Worm (Caenorhabditis elegans) whole organism, late embryonic: ENCODE data around the gene K02D10.4.

Source experiments
- C08G9.2 ChIP-seq: sonication (generic microtip); optimal IDR thresholded peaks from 2 replicates; lab custom pipeline; 2016; ENCODE audit warnings: mild to moderate bottlenecking, missing genetic modification characterization, moderate library complexity, missing compliant biosample characterization
- C38D4.7 ChIP-seq: fragments of 200-800 bp; sonication (Bioruptor generic); optimal IDR thresholded peaks from 2 replicates; lab custom pipeline; 2018; ENCODE audit warnings: mild to moderate bottlenecking, missing genetic modification characterization, moderate library complexity, missing compliant biosample characterization
- F13H6.1 ChIP-seq: sonication (generic microtip); optimal IDR thresholded peaks from 2 replicates; lab custom pipeline; 2016; ENCODE audit warnings: missing genetic modification characterization, missing compliant biosample characterization
- K09A11.1 ChIP-seq: sonication (generic microtip); optimal IDR thresholded peaks from 2 replicates; lab custom pipeline; 2017; ENCODE audit warnings: antibody characterized with exemption, mild to moderate bottlenecking, missing genetic modification characterization, missing compliant biosample characterization; ENCODE audit not compliant: insufficient read depth
- T23F11.4 ChIP-seq: fragments of 200-800 bp; sonication (Bioruptor generic); optimal IDR thresholded peaks from 2 replicates; lab custom pipeline; 2018; ENCODE audit warnings: mild to moderate bottlenecking, missing genetic modification characterization, missing compliant biosample characterization
- ama-1 ChIP-seq: fragments of 150-350 bp; optimal IDR thresholded peaks from 2 replicates; lab custom pipeline; 2014
- ceh-14 ChIP-seq: sonication (generic microtip); optimal IDR thresholded peaks from 2 replicates; lab custom pipeline; 2016; ENCODE audit warnings: missing genotype, missing genetic modification characterization, missing compliant biosample characterization
- ceh-18 ChIP-seq: sonication (generic microtip); optimal IDR thresholded peaks from 2 replicates; lab custom pipeline; 2016; ENCODE audit warnings: missing genetic modification characterization, missing compliant biosample characterization
- ceh-19 ChIP-seq: fragments of 200-800 bp; sonication (Bioruptor generic); optimal IDR thresholded peaks from 2 replicates; lab custom pipeline; 2018; ENCODE audit warnings: mild to moderate bottlenecking, missing genetic modification characterization, missing compliant biosample characterization
- ceh-2 ChIP-seq: sonication (generic microtip); optimal IDR thresholded peaks from 2 replicates; lab custom pipeline; 2016; ENCODE audit warnings: missing genotype, missing genetic modification characterization, missing compliant biosample characterization
- ceh-22 ChIP-seq: sonication (generic microtip); optimal IDR thresholded peaks from 2 replicates; lab custom pipeline; 2017; ENCODE audit warnings: missing biosample characterization, missing genetic modification characterization
- ceh-24 ChIP-seq: sonication (generic microtip); optimal IDR thresholded peaks from 2 replicates; lab custom pipeline; 2016; ENCODE audit warnings: mild to moderate bottlenecking, missing genetic modification characterization, missing compliant biosample characterization
- ceh-30 ChIP-seq: fragments of 150-350 bp; optimal IDR thresholded peaks from 2 replicates; lab custom pipeline; 2014; ENCODE audit warnings: missing biosample characterization, missing genetic modification characterization
- ceh-31 ChIP-seq: sonication (generic microtip); optimal IDR thresholded peaks from 2 replicates; lab custom pipeline; 2016; ENCODE audit warnings: missing genetic modification characterization, missing compliant biosample characterization
- ceh-9 ChIP-seq: sonication (generic microtip); optimal IDR thresholded peaks from 2 replicates; lab custom pipeline; 2016; ENCODE audit warnings: mild to moderate bottlenecking, missing genetic modification characterization, inconsistent platforms, missing compliant biosample characterization
- dve-1 ChIP-seq: sonication (generic microtip); optimal IDR thresholded peaks from 2 replicates; lab custom pipeline; 2017; ENCODE audit warnings: antibody characterized with exemption, mild to moderate bottlenecking, missing genetic modification characterization, missing compliant biosample characterization
- elt-2 ChIP-seq: sonication (generic microtip); optimal IDR thresholded peaks from 2 replicates; lab custom pipeline; 2016; ENCODE audit warnings: missing genetic modification reagents, missing genetic modification characterization, missing compliant biosample characterization
- eyg-1 ChIP-seq: sonication (generic microtip); optimal IDR thresholded peaks from 2 replicates; lab custom pipeline; 2016; ENCODE audit warnings: missing genotype, missing genetic modification characterization, missing compliant biosample characterization
- fax-1 ChIP-seq: sonication (generic microtip); optimal IDR thresholded peaks from 2 replicates; lab custom pipeline; 2016; ENCODE audit warnings: missing genotype, missing genetic modification characterization, missing compliant biosample characterization
- fkh-10 ChIP-seq: fragments of 150-350 bp; optimal IDR thresholded peaks from 2 replicates; lab custom pipeline; 2014; ENCODE audit warnings: missing biosample characterization, missing genetic modification reagents, missing genetic modification characterization
- fkh-6 ChIP-seq: sonication (generic microtip); optimal IDR thresholded peaks from 2 replicates; lab custom pipeline; 2016; ENCODE audit warnings: missing genetic modification characterization, missing compliant biosample characterization
- gmeb-2 ChIP-seq: sonication (generic microtip); optimal IDR thresholded peaks from 2 replicates; lab custom pipeline; 2016; ENCODE audit warnings: missing genetic modification characterization, inconsistent platforms, missing compliant biosample characterization
- hlh-30 ChIP-seq: sonication (generic microtip); optimal IDR thresholded peaks from 2 replicates; lab custom pipeline; 2017; ENCODE audit warnings: antibody characterized with exemption, missing genetic modification characterization, missing compliant biosample characterization; ENCODE audit not compliant: insufficient read depth
- hlh-6 ChIP-seq: sonication (generic microtip); optimal IDR thresholded peaks from 2 replicates; lab custom pipeline; 2016; ENCODE audit warnings: missing genotype, missing genetic modification characterization, missing compliant biosample characterization
- hlh-8 ChIP-seq: sonication (generic microtip); optimal IDR thresholded peaks from 2 replicates; lab custom pipeline; 2016; ENCODE audit warnings: missing genotype, missing genetic modification characterization, missing compliant biosample characterization
- lim-6 ChIP-seq: sonication (generic microtip); optimal IDR thresholded peaks from 2 replicates; lab custom pipeline; 2016; ENCODE audit warnings: missing genetic modification characterization, missing compliant biosample characterization
- lin-11 ChIP-seq: fragments of 200-800 bp; sonication (Bioruptor generic); optimal IDR thresholded peaks from 2 replicates; lab custom pipeline; 2018; ENCODE audit warnings: mild to moderate bottlenecking, missing genetic modification characterization, missing compliant biosample characterization
- mec-3 ChIP-seq: sonication (generic microtip); optimal IDR thresholded peaks from 2 replicates; lab custom pipeline; 2016; ENCODE audit warnings: borderline replicate concordance, missing genetic modification characterization, missing compliant biosample characterization
- nfya-1 ChIP-seq: sonication (generic microtip); optimal IDR thresholded peaks from 2 replicates; lab custom pipeline; 2017; ENCODE audit warnings: missing genetic modification characterization, mild to moderate bottlenecking, missing compliant biosample characterization, antibody characterized with exemption, moderate library complexity
- nhr-232 ChIP-seq: sonication (generic microtip); optimal IDR thresholded peaks from 2 replicates; lab custom pipeline; 2016; ENCODE audit warnings: missing genetic modification characterization, missing compliant biosample characterization
- npax-4 ChIP-seq: sonication (generic microtip); optimal IDR thresholded peaks from 2 replicates; lab custom pipeline; 2016; ENCODE audit warnings: missing genetic modification characterization, missing compliant biosample characterization
- pag-3 ChIP-seq: sonication (generic microtip); optimal IDR thresholded peaks from 2 replicates; lab custom pipeline; 2016; ENCODE audit warnings: missing compliant biosample characterization, missing genetic modification characterization, borderline replicate concordance
- pat-9 ChIP-seq: fragments of 200-800 bp; sonication (Bioruptor generic); optimal IDR thresholded peaks from 2 replicates; lab custom pipeline; 2018; ENCODE audit warnings: mild to moderate bottlenecking, missing genetic modification characterization, moderate library complexity, missing compliant biosample characterization
- pax-1 ChIP-seq: fragments of 150-350 bp; optimal IDR thresholded peaks from 2 replicates; lab custom pipeline; 2014; ENCODE audit warnings: missing biosample characterization, missing genetic modification characterization
- pha-2 ChIP-seq: sonication (generic microtip); optimal IDR thresholded peaks from 2 replicates; lab custom pipeline; 2017; ENCODE audit warnings: mild to moderate bottlenecking, missing genetic modification characterization, missing compliant biosample characterization
- pros-1 ChIP-seq: fragments of 150-350 bp; optimal IDR thresholded peaks from 2 replicates; lab custom pipeline; 2014; ENCODE audit warnings: missing biosample characterization, missing genetic modification reagents, missing genetic modification characterization
- ref-2 ChIP-seq: sonication (generic microtip); optimal IDR thresholded peaks from 2 replicates; lab custom pipeline; 2016; ENCODE audit warnings: missing genetic modification characterization, missing compliant biosample characterization
- rnt-1 ChIP-seq: sonication (generic microtip); optimal IDR thresholded peaks from 2 replicates; lab custom pipeline; 2016; ENCODE audit warnings: missing genetic modification characterization, missing compliant biosample characterization
- sdc-2 ChIP-seq: sonication (generic microtip); optimal IDR thresholded peaks from 2 replicates; lab custom pipeline; 2016; ENCODE audit warnings: missing genotype, missing genetic modification characterization, missing compliant biosample characterization
- sox-2 ChIP-seq: fragments of 200-800 bp; sonication (Bioruptor generic); IDR thresholded peaks from 2 replicates; pipeline ENCODE4 v1.3.6; 2022; ENCODE audit warnings: missing genetic modification reagents, missing genetic modification characterization, missing compliant biosample characterization
- sox-4 ChIP-seq: sonication (generic microtip); optimal IDR thresholded peaks from 2 replicates; lab custom pipeline; 2017; ENCODE audit warnings: mild to moderate bottlenecking, missing genetic modification characterization, inconsistent platforms, missing compliant biosample characterization
- tbx-7 ChIP-seq: sonication (generic microtip); optimal IDR thresholded peaks from 2 replicates; lab custom pipeline; 2016; ENCODE audit warnings: missing genotype, missing genetic modification characterization, missing compliant biosample characterization
- ttx-3 ChIP-seq: sonication (generic microtip); optimal IDR thresholded peaks from 2 replicates; lab custom pipeline; 2016; ENCODE audit warnings: missing genetic modification reagents, missing genetic modification characterization, missing compliant biosample characterization
- unc-86 ChIP-seq: sonication (generic microtip); optimal IDR thresholded peaks from 2 replicates; lab custom pipeline; 2016; ENCODE audit warnings: missing genetic modification characterization, missing compliant biosample characterization
- zip-5 ChIP-seq: sonication (generic microtip); optimal IDR thresholded peaks from 2 replicates; lab custom pipeline; 2016; ENCODE audit warnings: missing genetic modification characterization, missing compliant biosample characterization

Gene K02D10.4

DNA sequence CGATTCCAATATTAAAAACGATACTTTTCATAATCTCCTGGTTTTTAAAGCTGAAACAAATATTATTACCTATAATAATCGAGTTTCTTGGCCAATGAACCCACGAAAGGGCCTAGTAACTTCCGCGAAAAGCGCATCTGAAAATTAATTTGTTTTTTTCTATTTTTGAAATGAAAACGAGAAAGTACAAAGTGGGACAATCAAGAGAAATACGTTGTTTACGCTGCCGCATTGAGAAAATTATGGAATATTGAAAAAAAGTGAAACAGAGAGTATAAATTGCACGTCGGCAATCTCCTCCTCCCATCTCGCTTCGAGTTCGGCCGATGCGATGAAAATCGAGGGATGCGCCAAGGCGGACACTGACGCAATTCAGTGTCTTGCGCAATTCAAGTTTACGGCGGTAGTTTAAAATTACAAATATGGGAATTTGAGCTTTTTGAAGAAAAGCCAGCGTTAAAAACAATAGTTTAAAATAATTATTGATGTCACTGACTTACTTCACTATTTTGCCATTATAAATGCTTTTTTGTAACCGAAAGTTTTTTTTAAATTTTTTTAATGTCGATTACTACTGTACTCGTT lies 38.4 kb downstream of the K02D10.4 start, which contains the start of gene pdhk-2 (continued):
- TF ChIP-seq tbx-7: peak; percentile 24
- TF ChIP-seq K09A11.1 (tag; lab: Kevin White, UChicago): peak; percentile 67
- TF ChIP-seq C08G9.2: peak; percentile 45
- peak; percentile 44 for TF ChIP-seq fax-1
- TF ChIP-seq eyg-1 (tag; lab: Kevin White, UChicago): peak; percentile 12
- peak; percentile 81 for TF ChIP-seq dve-1 (tag; lab: Kevin White, UChicago)
- TF ChIP-seq ceh-14 (tag; lab: Kevin White, UChicago): peak; percentile 85
- peak; percentile 24 for TF ChIP-seq nhr-232 (tag; lab: Kevin White, UChicago)
- TF ChIP-seq ttx-3 (tag; lab: Kevin White, UChicago): peak; percentile 48
- peak; percentile 65 for TF ChIP-seq lin-11 (tag; lab: Kevin White, UChicago)
- TF ChIP-seq hlh-8: peak; percentile 38
- TF ChIP-seq ceh-24 (tag; lab: Kevin White, UChicago): no peak
- no peak for TF ChIP-seq ceh-22
- peak; percentile 58 for TF ChIP-seq ceh-2
- TF ChIP-seq unc-86 (tag; lab: Kevin White, UChicago): peak; percentile 64
- peak; percentile 38 for TF ChIP-seq pat-9 (tag; lab: Kevin White, UChicago)
- no peak for TF ChIP-seq hlh-6 (tag; lab: Kevin White, UChicago)
- TF ChIP-seq zip-5 (tag; lab: Kevin White, UChicago): no peak
- TF ChIP-seq sdc-2 (tag; lab: Kevin White, UChicago): peak; percentile 45
- TF ChIP-seq ceh-19 (GFP tag; lab: Kevin White, UChicago): peak; percentile 70
- peak; percentile 64 for TF ChIP-seq pha-2 (tag; lab: Kevin White, UChicago)
- TF ChIP-seq ama-1 (lab: Kevin White, UChicago): no peak
- TF ChIP-seq ceh-9 (tag; lab: Kevin White, UChicago): no peak
- TF ChIP-seq C38D4.7 (GFP tag; lab: Kevin White, UChicago): peak; percentile 43
- TF ChIP-seq rnt-1 (tag; lab: Kevin White, UChicago): peak; percentile 66
- no peak for TF ChIP-seq sox-2 (GFP tag; lab: Robert Waterston, UW)
- TF ChIP-seq ceh-18: peak; percentile 82
- peak; percentile 64 for TF ChIP-seq fkh-6 (tag; lab: Kevin White, UChicago)
- TF ChIP-seq gmeb-2 (tag; lab: Kevin White, UChicago): peak; percentile 63
- TF ChIP-seq T23F11.4 (GFP tag; lab: Kevin White, UChicago): peak; percentile 40
- TF ChIP-seq pros-1 (tag; lab: Kevin White, UChicago): no peak
- TF ChIP-seq mec-3 (tag; lab: Kevin White, UChicago): no peak
- no peak for TF ChIP-seq fkh-10 (GFP tag; lab: Kevin White, UChicago)
- peak; percentile 74 for TF ChIP-seq sox-4 (tag; lab: Kevin White, UChicago)
- TF ChIP-seq F13H6.1 (tag; lab: Kevin White, UChicago): peak; percentile 73
- TF ChIP-seq lim-6 (tag; lab: Kevin White, UChicago): no peak
- TF ChIP-seq elt-2: peak; percentile 71
- peak; percentile 55 for TF ChIP-seq ceh-30 (tag; lab: Kevin White, UChicago)
- TF ChIP-seq hlh-30 (tag; lab: Kevin White, UChicago): peak; percentile 33
- peak; percentile 46 for TF ChIP-seq ref-2
- TF ChIP-seq ceh-31 (tag; lab: Kevin White, UChicago): peak; percentile 82
- no peak for TF ChIP-seq npax-4 (tag; lab: Kevin White, UChicago)
- no peak for TF ChIP-seq pax-1 (tag; lab: Kevin White, UChicago)
- peak; percentile 89 for TF ChIP-seq nfya-1 (tag; lab: Kevin White, UChicago)
- TF ChIP-seq pag-3 (tag; lab: Kevin White, UChicago): no peak
- TF ChIP-seq, all 69 proteins: peak for 51
